Fruit fly (Drosophila melanogaster) whole organism, embryonic: ENCODE measurements around the gene CG5510.

Experiments
- Asciz ChIP-seq: fragments of 200-800 bp; sonication (Bioruptor generic); optimal IDR thresholded peaks from 2 replicates; lab custom pipeline; 2017; ENCODE audit warnings: missing biosample characterization, mild to moderate bottlenecking, missing genetic modification characterization, missing genetic modification reagents
- Atf3 ChIP-seq: fragments of 200-800 bp; sonication (Bioruptor generic); optimal IDR thresholded peaks from 3 replicates; lab custom pipeline; 2016; ENCODE audit warnings: missing biosample characterization, missing genetic modification characterization
- BEAF-32 ChIP-seq: fragments of 200-800 bp; sonication (Bioruptor generic); optimal IDR thresholded peaks from 3 replicates; lab custom pipeline; 2017; ENCODE audit warnings: missing biosample characterization, missing genetic modification characterization, mild to moderate bottlenecking, moderate library complexity, missing genetic modification reagents
- Bgb ChIP-seq: fragments of 200-800 bp; sonication (Bioruptor generic); IDR thresholded peaks from 2 replicates; pipeline ENCODE4 v1.3.6; 2022; ENCODE audit warnings: missing biosample characterization, missing genetic modification characterization; ENCODE audit not compliant: partially characterized antibody
- CG10565 ChIP-seq: fragments of 200-800 bp; sonication (Bioruptor generic); optimal IDR thresholded peaks from 3 replicates; lab custom pipeline; 2016; ENCODE audit warnings: missing biosample characterization, mild to moderate bottlenecking, missing genetic modification characterization
- CG11504 ChIP-seq: fragments of 200-800 bp; sonication (Bioruptor generic); optimal IDR thresholded peaks from 3 replicates; lab custom pipeline; 2019; ENCODE audit warnings: missing biosample characterization, mild to moderate bottlenecking, missing genetic modification characterization, moderate library complexity
- CG12104 ChIP-seq: fragments of 200-800 bp; sonication (Bioruptor generic); optimal IDR thresholded peaks from 3 replicates; lab custom pipeline; 2016; ENCODE audit warnings: missing biosample characterization, missing genetic modification characterization
- CG13424 ChIP-seq: fragments of 200-800 bp; sonication (Bioruptor generic); optimal IDR thresholded peaks from 2 replicates; lab custom pipeline; 2019; ENCODE audit warnings: missing biosample characterization, mild to moderate bottlenecking, missing genetic modification characterization, moderate library complexity
- CG2116 ChIP-seq: fragments of 200-800 bp; sonication (Bioruptor generic); optimal IDR thresholded peaks from 3 replicates; lab custom pipeline; 2018; ENCODE audit warnings: missing biosample characterization, mild to moderate bottlenecking, missing genetic modification characterization
- CG3847 ChIP-seq: fragments of 200-800 bp; sonication (Bioruptor generic); IDR thresholded peaks from 2 replicates; pipeline ENCODE4 v1.3.6; 2022; ENCODE audit warnings: missing biosample characterization, missing genetic modification characterization
- CG3995 ChIP-seq: fragments of 200-800 bp; sonication (Bioruptor generic); optimal IDR thresholded peaks from 3 replicates; lab custom pipeline; 2016; ENCODE audit warnings: missing biosample characterization, missing genetic modification characterization
- CG6791 ChIP-seq: fragments of 200-800 bp; sonication (Bioruptor generic); IDR thresholded peaks from 3 replicates; pipeline ENCODE4 v1.3.6; 2022; ENCODE audit warnings: missing biosample characterization, missing genetic modification characterization; ENCODE audit not compliant: partially characterized antibody
- CG7839 ChIP-seq: fragments of 200-800 bp; sonication (Bioruptor generic); optimal IDR thresholded peaks from 3 replicates; lab custom pipeline; 2018; ENCODE audit warnings: missing biosample characterization, mild to moderate bottlenecking, missing genetic modification characterization, moderate library complexity
- CG8359 ChIP-seq: fragments of 200-800 bp; sonication (Bioruptor generic); optimal IDR thresholded peaks from 2 replicates; lab custom pipeline; 2017; ENCODE audit warnings: missing biosample characterization, mild to moderate bottlenecking, missing genetic modification characterization, borderline replicate concordance
- CG9727 ChIP-seq: fragments of 200-800 bp; sonication (Bioruptor generic); optimal IDR thresholded peaks from 3 replicates; lab custom pipeline; 2017; ENCODE audit warnings: missing biosample characterization, mild to moderate bottlenecking, missing genetic modification characterization
- CrebB ChIP-seq: fragments of 200-800 bp; sonication (Bioruptor generic); optimal IDR thresholded peaks from 3 replicates; lab custom pipeline; 2018; ENCODE audit warnings: missing biosample characterization, mild to moderate bottlenecking, missing genetic modification characterization
- Dll ChIP-seq: fragments of 200-800 bp; sonication (Bioruptor generic); IDR thresholded peaks from 4 replicates; pipeline ENCODE4 v1.3.6; 2022; ENCODE audit warnings: missing biosample characterization, missing genetic modification characterization; ENCODE audit not compliant: partially characterized antibody
- Doc2 ChIP-seq: fragments of 200-800 bp; sonication (Bioruptor generic); IDR thresholded peaks from 2 replicates; pipeline ENCODE4 v1.3.6; 2022; ENCODE audit warnings: missing biosample characterization, missing genetic modification characterization
- Doc3 ChIP-seq: fragments of 200-800 bp; sonication (Bioruptor generic); IDR thresholded peaks from 3 replicates; pipeline ENCODE4 v1.3.6; 2022; ENCODE audit warnings: missing biosample characterization, missing genetic modification characterization; ENCODE audit not compliant: partially characterized antibody
- Fer3 ChIP-seq: fragments of 200-800 bp; sonication (Bioruptor generic); optimal IDR thresholded peaks from 2 replicates; lab custom pipeline; 2018; ENCODE audit warnings: missing biosample characterization, mild to moderate bottlenecking, missing genetic modification characterization, moderate library complexity
- H15 ChIP-seq: fragments of 200-800 bp; sonication (Bioruptor generic); IDR thresholded peaks from 3 replicates; pipeline ENCODE4 v1.3.6; 2022; ENCODE audit warnings: missing biosample characterization, missing genetic modification characterization
- Hr51 ChIP-seq, 2 experiments: fragments of 200-800 bp; sonication (Bioruptor generic); optimal IDR thresholded peaks; 2 replicates in 1 of 2; 3 replicates in 1 of 2; lab custom pipeline; 2016 to 2018; ENCODE audit warnings: missing biosample characterization in 2 of 2, missing genetic modification characterization in 2 of 2, mild to moderate bottlenecking in 1 of 2, moderate library complexity in 1 of 2
- Meics ChIP-seq: fragments of 200-800 bp; sonication (Bioruptor generic); optimal IDR thresholded peaks from 2 replicates; lab custom pipeline; 2017; ENCODE audit warnings: missing biosample characterization, mild to moderate bottlenecking, missing genetic modification characterization
- Scr ChIP-seq: fragments of 200-800 bp; sonication (Bioruptor generic); IDR thresholded peaks from 2 replicates; pipeline ENCODE4 v1.3.6; 2022; ENCODE audit warnings: missing biosample characterization, missing genetic modification characterization; ENCODE audit not compliant: partially characterized antibody
- YL-1 ChIP-seq: fragments of 200-800 bp; sonication (Bioruptor generic); optimal IDR thresholded peaks from 3 replicates; lab custom pipeline; 2017; ENCODE audit warnings: missing biosample characterization, mild to moderate bottlenecking, missing genetic modification characterization
- abd-A ChIP-seq: fragments of 200-800 bp; sonication (Bioruptor generic); optimal IDR thresholded peaks from 3 replicates; lab custom pipeline; 2019; ENCODE audit warnings: missing biosample characterization, mild to moderate bottlenecking, missing genetic modification characterization, moderate library complexity
- bsh ChIP-seq, 2 experiments: fragments of 200-800 bp; sonication (Bioruptor generic); optimal IDR thresholded peaks; 2 replicates each; lab custom pipeline; 2017 to 2018; ENCODE audit warnings: mild to moderate bottlenecking in 2 of 2, missing biosample characterization in 2 of 2, missing genetic modification characterization in 2 of 2, moderate library complexity in 1 of 2
- chn ChIP-seq: fragments of 200-800 bp; sonication (Bioruptor generic); optimal IDR thresholded peaks from 2 replicates; lab custom pipeline; 2016; ENCODE audit warnings: missing biosample characterization, missing genetic modification characterization
- corto ChIP-seq: fragments of 200-800 bp; sonication (Bioruptor generic); optimal IDR thresholded peaks from 2 replicates; lab custom pipeline; 2016; ENCODE audit warnings: missing biosample characterization, mild to moderate bottlenecking, missing genetic modification characterization, moderate library complexity
- croc ChIP-seq: fragments of 200-800 bp; sonication (Bioruptor generic); conservative IDR thresholded peaks from 3 replicates; pipeline ENCODE4 v1.3.6; 2022; ENCODE audit warnings: missing biosample characterization, missing genetic modification characterization
- cwo ChIP-seq: fragments of 200-800 bp; sonication (Bioruptor generic); optimal IDR thresholded peaks from 3 replicates; lab custom pipeline; 2017; ENCODE audit warnings: missing biosample characterization, missing genetic modification characterization, mild to moderate bottlenecking, moderate library complexity, missing genetic modification reagents
- danr ChIP-seq: fragments of 200-800 bp; sonication (Bioruptor generic); IDR thresholded peaks from 2 replicates; pipeline ENCODE4 v1.3.6; 2022; ENCODE audit warnings: missing biosample characterization, missing genetic modification characterization
- gcm ChIP-seq: fragments of 200-800 bp; sonication (Bioruptor generic); optimal IDR thresholded peaks from 2 replicates; lab custom pipeline; 2019; ENCODE audit warnings: missing biosample characterization, mild to moderate bottlenecking, missing genetic modification characterization, moderate library complexity
- gem ChIP-seq: fragments of 200-800 bp; sonication (Bioruptor generic); optimal IDR thresholded peaks from 2 replicates; lab custom pipeline; 2019; ENCODE audit warnings: missing biosample characterization, mild to moderate bottlenecking, missing genetic modification characterization, moderate library complexity
- grau ChIP-seq: fragments of 200-800 bp; optimal IDR thresholded peaks from 3 replicates; lab custom pipeline; 2019; ENCODE audit warnings: missing biosample characterization, mild to moderate bottlenecking, missing genetic modification characterization, moderate library complexity
- gsb-n ChIP-seq: fragments of 200-800 bp; sonication (Bioruptor generic); optimal IDR thresholded peaks from 3 replicates; lab custom pipeline; 2018; ENCODE audit warnings: missing biosample characterization, mild to moderate bottlenecking, missing genetic modification characterization
- ham ChIP-seq: fragments of 200-800 bp; sonication (Bioruptor generic); IDR thresholded peaks from 2 replicates; pipeline ENCODE4 v1.3.6; 2022; ENCODE audit warnings: missing biosample characterization, missing genetic modification characterization
- jigr1 ChIP-seq: fragments of 200-800 bp; sonication (Bioruptor generic); IDR thresholded peaks from 3 replicates; pipeline ENCODE4 v1.3.6; 2022; ENCODE audit warnings: missing biosample characterization, missing genetic modification characterization
- nerfin-1 ChIP-seq: fragments of 200-800 bp; sonication (Bioruptor generic); optimal IDR thresholded peaks from 3 replicates; lab custom pipeline; 2019; ENCODE audit warnings: missing biosample characterization, mild to moderate bottlenecking, missing genetic modification characterization, moderate library complexity
- nerfin-2 ChIP-seq: fragments of 200-800 bp; sonication (Bioruptor generic); IDR thresholded peaks from 2 replicates; pipeline ENCODE4 v1.3.6; 2022; ENCODE audit warnings: missing biosample characterization, missing genetic modification characterization; ENCODE audit not compliant: partially characterized antibody
- nom ChIP-seq: fragments of 200-800 bp; sonication (Bioruptor generic); optimal IDR thresholded peaks from 2 replicates; lab custom pipeline; 2017; ENCODE audit warnings: missing biosample characterization, missing genetic modification characterization, mild to moderate bottlenecking, moderate library complexity, missing genetic modification reagents
- phol ChIP-seq: fragments of 200-800 bp; sonication (Bioruptor generic); optimal IDR thresholded peaks from 3 replicates; lab custom pipeline; 2018; ENCODE audit warnings: missing biosample characterization, mild to moderate bottlenecking, missing genetic modification characterization, moderate library complexity
- ranshi ChIP-seq: fragments of 200-800 bp; sonication (Bioruptor generic); IDR thresholded peaks from 2 replicates; pipeline ENCODE4 v1.3.6; 2022; ENCODE audit warnings: missing biosample characterization, missing genetic modification characterization
- schlank ChIP-seq: fragments of 200-800 bp; sonication (Bioruptor generic); optimal IDR thresholded peaks from 2 replicates; lab custom pipeline; 2018; ENCODE audit warnings: missing biosample characterization, mild to moderate bottlenecking, missing genetic modification characterization
- so ChIP-seq: fragments of 200-800 bp; sonication (Bioruptor generic); IDR thresholded peaks from 3 replicates; pipeline ENCODE4 v1.3.6; 2022; ENCODE audit warnings: missing biosample characterization, missing genetic modification characterization
- ssp ChIP-seq: fragments of 200-800 bp; sonication (Bioruptor generic); IDR thresholded peaks from 2 replicates; pipeline ENCODE4 v1.3.6; 2022; ENCODE audit warnings: missing biosample characterization, missing genetic modification characterization
- stwl ChIP-seq: fragments of 200-800 bp; sonication (Bioruptor generic); optimal IDR thresholded peaks from 3 replicates; lab custom pipeline; 2018; ENCODE audit warnings: missing biosample characterization, mild to moderate bottlenecking, missing genetic modification characterization, moderate library complexity
- tin ChIP-seq: fragments of 200-800 bp; sonication (Bioruptor generic); optimal IDR thresholded peaks from 3 replicates; lab custom pipeline; 2016; ENCODE audit warnings: missing biosample characterization, missing genetic modification characterization
- vvl ChIP-seq: fragments of 200-800 bp; sonication (Bioruptor generic); IDR thresholded peaks from 2 replicates; pipeline ENCODE4 v1.3.6; 2022; ENCODE audit warnings: missing biosample characterization, missing genetic modification characterization

The CG5510 gene

DNA sequence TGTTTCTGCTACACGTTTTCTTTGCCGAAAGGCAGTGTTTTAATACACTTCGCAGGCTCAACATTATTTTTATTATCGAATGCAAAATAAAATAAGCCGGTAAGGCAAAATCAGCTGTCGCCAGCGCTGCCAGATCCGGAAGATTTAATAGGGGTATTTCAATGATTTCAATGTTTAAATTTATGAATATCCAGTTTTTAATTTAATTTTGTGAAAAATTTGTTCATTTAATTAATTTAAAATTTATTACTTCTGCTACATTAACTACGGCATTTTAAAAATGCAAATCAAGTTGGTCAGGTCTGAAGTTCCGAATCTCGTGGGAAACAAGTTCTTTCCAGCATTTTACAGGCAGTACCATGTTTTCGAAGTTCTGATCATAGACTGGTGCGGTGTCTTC is 20.5 kb downstream of the CG5510 start, which contains the start of gene Slimp (continued):
- TF ChIP-seq gsb-n (tag; lab: Kevin White, UChicago) (no peak), CG10565 (GFP tag; lab: Kevin White, UChicago) (no peak), Doc3 (GFP tag; lab: Robert Waterston, UW) (no peak), CG7839 (peak; percentile 6), Dll (GFP tag; lab: Robert Waterston, UW) (peak; percentile 52; the same call in 1 of the 4 replicates), jigr1 (GFP tag; lab: Robert Waterston, UW) (no peak), ham (GFP tag; lab: Robert Waterston, UW) (no peak), CG3847 (GFP tag; lab: Robert Waterston, UW) (peak; percentile 5; the same call in 1 of the 2 replicates), corto (no peak), CG12104 (no peak), nerfin-1 (tag; lab: Kevin White, UChicago) (no peak), CG11504 (tag; lab: Kevin White, UChicago) (peak; percentile 33), stwl (tag; lab: Kevin White, UChicago) (peak; percentile 49), CG13424 (tag; lab: Kevin White, UChicago) (peak; percentile 1), phol (tag; lab: Kevin White, UChicago) (peak; percentile 32), grau (peak; percentile 40), Fer3 (tag; lab: Kevin White, UChicago) (peak; percentile 5), danr (no peak), gcm (GFP tag; lab: Kevin White, UChicago) (no peak), CrebB (tag; lab: Kevin White, UChicago) (no peak), vvl (GFP tag; lab: Robert Waterston, UW) (0 out of 2 replicates have a peak, but pooled peaks have one; percentile 34), nerfin-2 (no peak), so (GFP tag; lab: Robert Waterston, UW) (no peak), nom (GFP tag; lab: Kevin White, UChicago) (peak; percentile 10), Scr (0 out of 2 replicates have a peak, but pooled peaks have one; percentile 2), Meics (peak; percentile 17), bsh (GFP tag; optimal IDR thresholded peaks at IDR 0.05; lab: Kevin White, UChicago) (peak in 1 of 2 experiments; percentile 32), Asciz (no peak), Doc2 (GFP tag; lab: Robert Waterston, UW) (no peak), YL-1 (no peak), Hr51 (GFP tag; optimal IDR thresholded peaks at IDR 0.05; lab: Kevin White, UChicago) (peak in 1 of 2 experiments; percentile 26), CG2116 (peak; percentile 18), CG6791 (GFP tag; lab: Robert Waterston, UW) (no peak), Atf3 (no peak), H15 (no peak), chn (GFP tag; lab: Kevin White, UChicago) (no peak), croc (GFP tag; lab: Robert Waterston, UW) (no peak), ssp (0 out of 2 replicates have a peak, but pooled peaks have one; percentile 10), abd-A (tag; lab: Kevin White, UChicago) (no peak), tin (GFP tag; lab: Kevin White, UChicago) (peak; percentile 1), schlank (tag; lab: Kevin White, UChicago) (no peak), ranshi (GFP tag; lab: Robert Waterston, UW) (no peak), cwo (GFP tag; lab: Kevin White, UChicago) (no peak), gem (tag; lab: Kevin White, UChicago) (peak; percentile 49), CG9727 (GFP tag; lab: Kevin White, UChicago) (no peak), BEAF-32 (GFP tag; lab: Kevin White, UChicago) (peak; percentile 16), CG3995 (GFP tag; lab: Kevin White, UChicago) (no peak), Bgb (no peak), CG8359 (no peak)
